Fruit fly (Drosophila melanogaster) whole organism, larva: ENCODE data around the gene CG8191.

Experiments used
- noc ChIP-seq: fragments of 200-800 bp; sonication (Bioruptor generic); optimal IDR thresholded peaks from 3 replicates; lab custom pipeline; 2019; ENCODE audit warnings: missing biosample characterization, mild to moderate bottlenecking, missing genetic modification characterization, moderate library complexity

The CG8191 gene

DNA sequence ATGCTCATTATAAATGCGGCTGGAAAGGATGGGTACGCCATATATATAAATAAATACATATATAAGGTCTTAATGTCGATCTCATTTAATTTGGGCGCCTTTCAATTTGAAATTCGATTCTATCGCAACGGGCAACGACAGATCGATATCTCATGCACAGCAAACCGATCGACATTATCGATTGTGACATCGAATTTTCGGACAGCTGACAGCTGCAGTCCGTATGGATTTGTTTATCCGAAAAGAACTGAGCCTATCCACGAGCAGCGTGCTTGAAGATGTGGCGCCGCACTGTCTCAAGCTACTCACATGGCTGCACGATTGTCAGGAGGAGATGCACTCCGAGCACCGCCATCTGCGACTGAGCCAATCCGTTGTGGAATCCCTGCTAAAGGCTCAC, at the start of gene CG8191:
TSS of gene CG8191 (plus strand) at position 211 of the 400 bp plus-strand sequence.
- TF ChIP-seq noc (tag; lab: Kevin White, UChicago), result no peak

DNA sequence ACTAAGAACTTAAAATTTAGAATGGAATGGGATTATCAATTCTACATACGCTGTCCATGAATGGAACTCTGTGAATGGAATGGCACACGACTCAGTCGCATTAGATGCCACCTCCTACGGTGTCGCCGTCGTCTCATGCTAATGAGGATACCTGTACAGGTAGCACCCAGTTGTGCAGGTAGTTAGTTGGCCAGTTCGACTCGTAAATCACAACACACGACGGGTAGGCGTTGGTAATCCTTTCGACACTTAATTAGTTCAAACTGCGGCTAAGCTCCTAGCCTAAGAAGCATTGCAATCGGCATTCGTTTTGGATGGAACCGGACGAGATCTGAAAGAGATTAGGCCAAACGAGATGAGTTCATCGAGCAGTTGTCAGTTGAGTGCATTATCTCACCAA, 47.6 kb upstream of the CG8191 start:
- no peak for TF ChIP-seq noc (tag; lab: Kevin White, UChicago)

DNA sequence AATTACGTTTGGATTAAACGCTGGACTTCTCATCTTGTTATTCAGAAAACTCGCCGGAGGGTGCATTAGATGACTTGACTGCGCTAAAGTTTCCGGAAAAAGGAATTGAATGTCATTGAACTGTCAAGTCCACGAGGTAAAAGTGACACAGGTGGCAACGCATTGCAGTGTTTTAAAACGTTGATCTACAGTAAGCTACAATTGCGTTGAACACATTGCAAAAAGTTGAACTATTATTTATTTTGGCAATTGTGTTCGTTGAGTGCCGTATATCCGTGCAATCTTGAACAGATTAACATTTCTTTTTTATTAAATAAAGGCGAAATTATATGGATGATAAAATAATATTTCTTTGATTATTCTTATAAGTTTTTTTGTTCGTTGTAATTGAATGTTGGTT, 43.2 kb upstream of the CG8191 start, which contains the start of gene CG15599:
TSS of gene CG15599 (minus strand) at position 101 of the 400 bp plus-strand sequence.
- no peak for TF ChIP-seq noc (tag; lab: Kevin White, UChicago)

DNA sequence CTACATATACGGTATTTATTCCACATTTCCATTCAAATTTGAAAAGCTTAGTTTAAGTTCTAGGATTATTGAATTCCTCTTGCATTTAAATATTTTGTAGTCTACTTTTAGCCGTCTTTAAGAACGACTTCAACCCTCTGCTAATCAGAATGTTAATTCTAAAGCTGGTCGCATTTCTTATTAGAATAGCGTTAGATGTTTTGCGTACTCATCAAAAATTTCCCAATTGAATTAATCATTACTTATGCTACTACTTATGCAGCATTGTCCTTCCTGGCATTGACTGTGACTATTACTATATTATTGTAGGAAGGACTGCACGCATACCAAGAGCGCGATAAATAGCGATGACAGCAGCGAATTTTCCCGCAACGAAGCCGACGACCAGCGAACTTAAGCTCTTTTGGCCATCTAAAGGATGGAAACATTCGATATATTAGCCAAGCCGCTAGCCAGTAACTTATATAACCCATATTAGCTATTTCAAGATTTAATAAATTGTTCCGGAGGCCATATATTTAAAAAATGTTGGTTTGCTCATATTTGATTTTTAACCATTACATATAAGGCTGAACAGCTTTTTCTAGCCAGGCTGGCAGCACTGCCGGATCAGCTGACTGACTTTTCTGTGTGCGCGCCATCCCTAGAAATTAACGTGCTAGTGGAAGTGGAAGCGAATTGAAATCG, 35.0 kb upstream of the CG8191 start, which contains the start of gene CG8128:
TSS of gene CG8128 (plus strand) at position 641 of the 687 bp plus-strand sequence.
- TF ChIP-seq noc (tag; lab: Kevin White, UChicago), result no peak

DNA sequence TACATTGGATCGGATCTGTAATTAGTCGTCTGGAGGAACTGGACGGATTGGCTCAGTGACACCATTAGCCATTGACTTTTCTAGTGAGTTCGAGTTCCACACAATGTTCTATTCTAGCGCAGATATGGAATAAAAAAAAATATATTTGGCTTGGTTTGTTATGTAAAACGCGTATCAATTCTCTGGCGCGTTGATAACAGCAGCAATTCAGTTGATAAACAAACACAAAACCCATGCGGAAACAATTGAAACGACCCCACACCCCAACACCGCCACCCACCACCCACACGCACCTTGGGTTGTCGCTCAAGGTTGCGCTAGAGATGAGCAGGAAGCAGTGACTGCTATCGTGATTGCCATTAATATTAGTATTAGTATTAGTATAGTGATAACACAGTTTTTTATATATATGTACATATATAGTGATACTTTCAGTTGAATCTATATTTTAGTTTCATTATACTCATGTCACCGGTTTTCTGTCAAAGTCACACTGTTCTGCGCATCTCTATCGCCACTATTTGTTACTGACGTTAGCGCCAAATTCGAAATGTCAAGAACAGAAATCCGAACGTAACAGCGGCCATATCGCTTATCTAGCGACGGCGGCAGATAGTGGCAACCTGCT, 34.3 kb upstream of the CG8191 start:
- peak; percentile 94 for TF ChIP-seq noc (tag; lab: Kevin White, UChicago)

DNA sequence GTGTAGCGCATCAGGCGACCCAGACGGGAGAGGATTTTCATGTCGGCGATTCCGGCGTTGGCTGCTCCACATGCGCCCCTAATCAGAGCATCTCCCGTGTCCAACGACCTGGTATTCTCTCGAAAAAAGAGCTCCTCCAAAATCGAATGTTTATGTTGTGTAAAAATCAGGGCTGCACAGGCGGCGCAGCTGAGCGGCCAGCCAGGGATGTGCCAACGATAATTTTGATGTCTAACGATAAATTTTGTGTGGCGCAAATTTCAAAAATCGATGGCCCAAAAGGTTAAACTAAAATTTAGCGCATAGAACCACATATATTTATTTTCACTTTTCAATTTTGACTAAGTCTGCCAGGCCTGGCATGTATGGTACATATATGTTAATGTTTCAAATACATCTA, 30.9 kb upstream of the CG8191 start, which contains the start of gene CG9240:
TSS of gene CG9240 (minus strand) at position 213 of the 400 bp plus-strand sequence.
- no peak for TF ChIP-seq noc (tag; lab: Kevin White, UChicago)

DNA sequence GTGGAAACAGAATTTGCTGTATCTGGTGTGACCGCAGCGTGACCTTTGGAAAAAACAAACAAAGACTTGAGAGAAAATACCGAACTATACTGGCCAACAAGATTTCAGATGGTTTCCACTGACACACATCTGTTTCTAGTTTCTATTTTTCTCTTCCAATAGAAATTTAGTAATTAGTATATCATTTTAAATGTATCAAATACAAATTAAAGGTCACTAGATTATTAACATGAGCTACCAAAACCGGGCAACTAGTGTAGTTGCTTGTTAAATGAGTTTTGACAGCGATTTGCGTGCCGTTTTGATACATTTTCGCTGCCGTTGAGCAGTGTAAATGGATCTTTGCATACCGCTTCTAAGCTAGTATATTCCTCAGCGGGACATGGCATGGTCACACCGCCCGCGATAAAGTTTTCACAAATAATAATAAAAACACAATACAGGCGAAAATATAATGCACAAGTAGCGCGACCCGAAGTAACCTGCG, 28.2 kb upstream of the CG8191 start, which contains the start of the genes Pis and Hap40:
TSS of gene Pis (minus strand) at position 51 of the 487 bp plus-strand sequence.
TSS of gene Hap40 (plus strand) at position 406 of the 487 bp plus-strand sequence.
- TF ChIP-seq noc (tag; lab: Kevin White, UChicago), result peak; percentile 38

DNA sequence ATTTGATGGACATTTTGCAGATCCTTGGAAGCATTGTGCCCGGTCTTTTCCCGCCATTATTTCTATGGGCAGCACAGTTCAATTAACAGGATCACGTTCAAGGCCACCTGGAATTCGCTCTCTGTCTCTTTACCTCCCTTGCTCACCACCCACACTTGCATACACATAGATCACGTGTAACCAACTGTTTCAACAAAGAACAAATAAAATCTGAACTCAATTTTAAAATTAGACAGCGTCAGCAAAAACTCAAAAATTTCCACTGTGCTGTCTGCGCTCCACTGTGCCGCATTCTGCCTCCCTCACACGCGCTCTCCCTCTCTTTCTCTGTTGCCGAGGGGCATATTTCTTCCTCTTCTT, 22.4 kb upstream of the CG8191 start:
- TF ChIP-seq noc (tag; lab: Kevin White, UChicago), result no peak

DNA sequence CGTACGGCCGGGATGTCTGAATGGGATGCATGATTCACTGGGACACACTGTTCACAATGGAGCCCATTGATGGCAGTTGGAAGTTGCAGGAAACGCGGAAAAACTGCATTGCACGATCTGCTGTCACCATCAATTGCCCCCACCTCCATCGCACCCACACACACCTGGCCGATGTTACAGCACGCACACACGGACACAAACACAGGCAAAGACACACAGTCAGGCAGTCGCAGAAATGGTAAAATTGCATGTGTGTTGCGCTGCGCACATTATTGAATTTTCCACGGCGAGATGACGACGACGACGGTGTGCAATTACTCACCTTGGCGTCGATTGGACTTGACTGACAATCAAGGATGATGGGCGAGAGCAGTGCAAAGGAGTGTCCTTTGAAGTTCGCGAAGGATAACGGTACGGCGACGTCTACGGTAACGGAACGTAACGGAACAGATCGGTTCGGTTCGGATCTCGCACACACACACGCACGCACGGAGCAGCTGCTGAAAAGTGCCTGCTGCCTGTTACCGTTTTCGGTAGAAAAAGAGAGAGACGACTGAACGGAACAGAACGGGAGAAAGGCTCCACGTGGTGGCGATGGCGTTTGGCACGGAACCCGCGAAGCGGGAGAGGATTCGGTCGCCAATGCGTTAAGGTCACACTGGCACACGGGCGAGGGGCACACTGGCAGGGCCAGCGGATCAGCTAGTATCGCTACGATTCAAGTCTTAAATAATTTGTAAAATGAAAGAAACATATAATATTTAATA, 21.8 kb upstream of the CG8191 start, which contains the start of the genes CG9281 and CG15601:
TSS of gene CG9281 (minus strand) at position 556 of the 767 bp plus-strand sequence.
TSS of gene CG15601 (plus strand) at position 664 of the 767 bp plus-strand sequence.
- TF ChIP-seq noc (tag; lab: Kevin White, UChicago), result no peak

DNA sequence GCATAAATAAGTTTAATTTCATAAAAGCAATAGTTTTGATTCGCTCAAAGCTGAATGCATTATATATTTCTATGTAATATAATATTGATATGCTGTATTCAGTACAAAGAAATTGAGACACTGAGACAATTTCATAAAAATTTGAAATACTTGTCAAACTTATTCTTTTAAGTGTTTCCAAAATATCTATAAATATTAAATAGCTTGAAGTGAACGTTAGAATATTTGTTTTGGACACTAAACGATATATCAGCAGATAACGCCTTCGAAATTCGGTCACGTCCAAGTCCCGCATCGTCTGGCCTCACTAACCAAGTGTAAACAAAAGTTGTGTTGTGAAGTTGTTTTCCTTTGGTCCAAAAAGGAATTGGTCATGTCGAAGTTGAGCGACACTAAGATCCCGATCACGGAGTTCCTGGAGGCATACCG, 21.2 kb upstream of the CG8191 start:
- TF ChIP-seq noc (tag; lab: Kevin White, UChicago), result no peak

DNA sequence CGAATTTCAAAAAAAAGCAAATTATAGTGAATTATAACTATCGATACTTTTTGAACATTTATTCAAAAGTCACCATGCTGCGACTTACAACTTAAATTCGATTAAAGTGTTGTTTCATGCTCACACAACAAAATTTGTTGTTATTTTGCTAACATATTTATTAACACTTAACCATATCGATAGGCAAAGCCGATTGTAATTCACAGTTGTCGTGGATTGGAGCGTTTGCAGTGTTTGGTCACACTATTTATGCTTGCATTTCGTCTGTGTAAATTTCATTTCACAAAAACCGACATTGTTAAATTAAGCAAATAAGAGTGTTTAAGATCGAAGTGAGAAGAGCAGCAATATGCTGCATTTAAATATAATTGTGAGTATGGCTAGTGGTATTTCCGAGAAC, 19.6 kb upstream of the CG8191 start, which contains the start of gene HUWE1:
TSS of gene HUWE1 (plus strand) at position 220 of the 400 bp plus-strand sequence.
- no peak for TF ChIP-seq noc (tag; lab: Kevin White, UChicago)

DNA sequence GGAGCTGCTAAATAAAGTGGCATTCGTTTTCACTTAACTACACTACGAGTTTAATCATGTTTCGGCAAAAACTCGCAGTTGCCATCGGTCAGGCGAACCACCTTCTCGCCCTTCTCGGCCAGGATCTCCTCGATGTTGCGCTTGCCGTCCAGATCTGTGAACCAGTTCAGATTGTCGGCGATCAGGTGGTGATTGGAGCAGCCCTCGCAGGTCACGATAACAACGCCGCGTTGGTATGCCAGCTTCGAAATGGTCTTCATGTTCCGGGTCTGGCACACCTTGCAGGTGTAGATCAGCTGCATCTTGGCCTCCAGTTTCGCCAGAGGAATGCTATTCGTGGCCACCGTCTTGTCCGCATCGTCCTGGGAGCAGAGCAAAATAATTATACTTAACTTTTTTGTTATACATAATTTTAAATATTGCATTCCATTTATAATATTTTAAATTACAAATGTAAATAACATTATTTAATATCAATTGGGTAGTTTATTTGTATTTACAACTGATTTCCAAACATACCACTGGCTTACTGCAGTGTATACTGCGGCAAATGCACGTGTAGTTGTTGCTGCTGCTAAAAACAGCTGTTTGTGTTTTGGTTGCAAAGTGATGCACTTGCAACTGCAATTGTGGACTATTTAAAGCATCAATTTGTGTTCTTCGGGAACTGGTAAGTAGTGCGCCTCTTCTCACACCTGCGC, 1.4 kb downstream of the CG8191 start:
- TF ChIP-seq noc (tag; lab: Kevin White, UChicago), result no peak

DNA sequence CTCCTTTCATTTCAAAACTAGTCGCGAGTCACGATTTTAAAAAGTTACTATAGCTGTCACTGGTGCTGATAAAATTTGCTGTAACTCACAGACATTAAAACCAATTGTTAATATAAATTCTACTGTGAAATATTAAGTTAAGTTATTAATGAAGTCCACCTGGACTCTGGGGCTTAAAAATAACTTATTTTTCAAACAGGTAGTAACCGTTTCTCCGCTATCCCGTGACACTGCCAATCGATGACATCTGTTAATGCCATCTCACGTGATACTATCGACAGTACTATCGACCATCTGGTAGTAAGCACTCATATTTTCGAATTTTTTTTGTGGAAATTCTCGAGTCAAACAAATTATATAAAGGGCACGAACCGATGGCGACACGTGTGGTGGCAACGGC, 2.0 kb downstream of the CG8191 start, which contains the start of the genes CG12379 and MagR:
TSS of gene CG12379 (minus strand) at position 2 of the 400 bp plus-strand sequence.
TSS of gene MagR (plus strand) at position 276 of the 400 bp plus-strand sequence.
- peak; percentile 76 for TF ChIP-seq noc (tag; lab: Kevin White, UChicago)

DNA sequence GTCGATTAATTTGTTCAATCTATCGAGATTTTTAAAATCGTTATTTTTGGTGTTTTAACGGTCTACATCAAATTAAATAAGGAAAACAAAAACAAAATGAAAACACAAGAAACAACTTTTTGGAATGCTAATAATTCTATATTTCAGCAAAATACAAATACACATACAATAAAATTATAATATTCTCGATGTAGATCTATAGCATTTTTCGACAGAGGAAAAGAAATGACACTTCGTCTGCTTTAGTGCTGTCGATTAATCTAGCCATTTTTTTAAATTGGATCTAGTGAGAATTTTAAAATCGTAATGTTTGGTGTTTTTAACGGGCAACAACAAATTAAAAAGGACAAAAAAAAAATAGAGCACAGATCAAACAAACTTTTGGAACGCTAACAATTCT, 5.1 kb downstream of the CG8191 start, which contains the start of gene Arp6:
TSS of gene Arp6 (minus strand) at position 11 of the 400 bp plus-strand sequence.
- TF ChIP-seq noc (tag; lab: Kevin White, UChicago), result no peak
